Fruit fly (Drosophila melanogaster): ENCODE measurements around the gene pns.

The pns gene

dm6 chr3L:1578391-1578948, 41.5 kb downstream of the pns start (continued):
- TF ChIP-seq nau (GFP tag; optimal IDR thresholded peaks at IDR 0.05) = peak; percentile 49
- TF ChIP-seq bigmax (GFP tag; optimal IDR thresholded peaks at IDR 0.05) = no peak
- TF ChIP-seq CG30020 (tag; optimal IDR thresholded peaks at IDR 0.05) = no peak
- TF ChIP-seq CG14441 (GFP tag; IDR thresholded peaks at IDR 0.05) = 0 out of 2 replicates have a peak, but pooled peaks have one; percentile 22
- TF ChIP-seq pum (GFP tag; optimal IDR thresholded peaks at IDR 0.05) = peak; percentile 28
- TF ChIP-seq amos (GFP tag; IDR thresholded peaks at IDR 0.05; ENCODE audit: partially characterized antibody) = no peak
- TF ChIP-seq Six4 (GFP tag; optimal IDR thresholded peaks at IDR 0.05) = peak; percentile 46
- peak; percentile 25; the same call in 1 of the 2 replicates for TF ChIP-seq onecut (GFP tag; IDR thresholded peaks at IDR 0.05)
- no peak for TF ChIP-seq en (GFP tag; optimal IDR thresholded peaks at IDR 0.05)
- TF ChIP-seq ERR (GFP tag; optimal IDR thresholded peaks at IDR 0.05) = no peak
- TF ChIP-seq CG31224 (GFP tag; IDR thresholded peaks at IDR 0.05) = 0 out of 2 replicates have a peak, but pooled peaks have one; percentile 7
- TF ChIP-seq CG8944 (GFP tag; optimal IDR thresholded peaks at IDR 0.05) = peak; percentile 5
- peak; percentile 2 for TF ChIP-seq CG13296 (GFP tag; optimal IDR thresholded peaks at IDR 0.05)
- peak; percentile 44 for TF ChIP-seq ind (GFP tag; optimal IDR thresholded peaks at IDR 0.05)
- TF ChIP-seq CG9437 (GFP tag; optimal IDR thresholded peaks at IDR 0.05) = peak; percentile 19
- TF ChIP-seq Atf3 (GFP tag; optimal IDR thresholded peaks at IDR 0.05) = peak; percentile 32
- no peak for TF ChIP-seq CG2202 (tag; optimal IDR thresholded peaks at IDR 0.05)
- TF ChIP-seq Hr39 (optimal IDR thresholded peaks at IDR 0.05) = no peak
- no peak for TF ChIP-seq CG2129 (GFP tag; IDR thresholded peaks at IDR 0.05; ENCODE audit: partially characterized antibody)
- TF ChIP-seq Sox100B (GFP tag; optimal IDR thresholded peaks at IDR 0.05) = peak; percentile 52
- TF ChIP-seq pb (GFP tag; optimal IDR thresholded peaks at IDR 0.05) = peak; percentile 16
- TF ChIP-seq CG18476 (GFP tag; optimal IDR thresholded peaks at IDR 0.05) = peak; percentile 50
- no peak for TF ChIP-seq Dp (GFP tag; optimal IDR thresholded peaks at IDR 0.05)
- TF ChIP-seq CG2875 (GFP tag; optimal IDR thresholded peaks at IDR 0.05) = no peak
- TF ChIP-seq CG13123 (GFP tag; optimal IDR thresholded peaks at IDR 0.05) = no peak
- TF ChIP-seq D19B (GFP tag; optimal IDR thresholded peaks at IDR 0.05) = peak; percentile 14
- TF ChIP-seq pho (GFP tag; optimal IDR thresholded peaks at IDR 0.05) = no peak
- TF ChIP-seq pros (GFP tag; optimal IDR thresholded peaks at IDR 0.05) = peak; percentile 11
- TF ChIP-seq corto (GFP tag; optimal IDR thresholded peaks at IDR 0.05) = no peak
- TF ChIP-seq nmo (GFP tag; optimal IDR thresholded peaks at IDR 0.05) = peak; percentile 4
- no peak for TF ChIP-seq Mad (GFP tag; optimal IDR thresholded peaks at IDR 0.05)
- TF ChIP-seq bsh (GFP tag; optimal IDR thresholded peaks at IDR 0.05) = peak in 1 of 2 experiments; percentile 58
- peak; percentile 24 for TF ChIP-seq CG1603 (tag; optimal IDR thresholded peaks at IDR 0.05)
- no peak for TF ChIP-seq rib (GFP tag; IDR thresholded peaks at IDR 0.05)
- TF ChIP-seq Gsc (GFP tag; IDR thresholded peaks at IDR 0.05) = no peak
- peak; percentile 26 for TF ChIP-seq CG16863 (GFP tag; optimal IDR thresholded peaks at IDR 0.05)
- TF ChIP-seq ttk (GFP tag; IDR thresholded peaks at IDR 0.05) = no peak
- TF ChIP-seq Ets65A (GFP tag) = peak; percentile 96
- peak; percentile 45; the same call in 1 of the 2 replicates for TF ChIP-seq CG6689 (GFP tag; IDR thresholded peaks at IDR 0.05)
- TF ChIP-seq dmrt99B (tag; optimal IDR thresholded peaks at IDR 0.05) = peak; percentile 59
- TF ChIP-seq CG42726 (GFP tag; IDR thresholded peaks at IDR 0.05; ENCODE audit: partially characterized antibody) = no peak
- peak; percentile 34 for TF ChIP-seq Chrac-16 (GFP tag; optimal IDR thresholded peaks at IDR 0.05)
- no peak for TF ChIP-seq CG9932 (GFP tag; IDR thresholded peaks at IDR 0.05)
- no peak for TF ChIP-seq CG14860 (GFP tag; IDR thresholded peaks at IDR 0.05; ENCODE audit: partially characterized antibody)
- TF ChIP-seq otp (GFP tag; IDR thresholded peaks at IDR 0.05) = no peak
- TF ChIP-seq CG17186 (GFP tag; optimal IDR thresholded peaks at IDR 0.05) = no peak
- TF ChIP-seq E2f1 (GFP tag; IDR thresholded peaks at IDR 0.05) = 0 out of 2 replicates have a peak, but pooled peaks have one; percentile 35
- TF ChIP-seq CG11398 (GFP tag; optimal IDR thresholded peaks at IDR 0.05) = no peak
- peak in 1 of 2 experiments; percentile 43 for TF ChIP-seq Hr51 (GFP tag; optimal IDR thresholded peaks at IDR 0.05)
- TF ChIP-seq CG1832 (GFP tag; optimal IDR thresholded peaks at IDR 0.05) = peak; percentile 54

Measured in whole organism, embryonic.